Fruit fly (Drosophila melanogaster) whole organism, prepupa: ENCODE measurements around the gene Smr.
A peak's percentile ranks its signal among the peaks of the same experiment; 100 is the strongest.

Source experiments
- Blimp-1 ChIP-seq: fragments of 200-800 bp; sonication (Bioruptor generic); optimal IDR thresholded peaks from 3 replicates; lab custom pipeline; 2017; ENCODE audit warnings: missing biosample characterization, missing genetic modification characterization, mild to moderate bottlenecking, moderate library complexity, missing genetic modification reagents
- CG10631 ChIP-seq: fragments of 200-800 bp; sonication (Bioruptor generic); optimal IDR thresholded peaks from 2 replicates; lab custom pipeline; 2016; ENCODE audit warnings: missing biosample characterization, missing genetic modification characterization
- CG10669 ChIP-seq: fragments of 200-800 bp; sonication (Bioruptor generic); optimal IDR thresholded peaks from 3 replicates; lab custom pipeline; 2018; ENCODE audit warnings: missing biosample characterization, mild to moderate bottlenecking, missing genetic modification characterization, moderate library complexity
- CG11294 ChIP-seq: fragments of 200-800 bp; sonication (Bioruptor generic); IDR thresholded peaks from 2 replicates; pipeline ENCODE4 v1.3.6; 2022; ENCODE audit warnings: missing biosample characterization, missing genetic modification characterization
- CG11762 ChIP-seq: fragments of 200-800 bp; sonication (Bioruptor generic); optimal IDR thresholded peaks from 3 replicates; lab custom pipeline; 2016; ENCODE audit warnings: missing biosample characterization, missing genetic modification characterization; ENCODE audit not compliant: insufficient read depth
- CG11902 ChIP-seq: fragments of 200-800 bp; sonication (Bioruptor generic); optimal IDR thresholded peaks from 3 replicates; lab custom pipeline; 2016; ENCODE audit warnings: missing biosample characterization, missing genetic modification characterization
- CG1621 ChIP-seq: fragments of 200-800 bp; sonication (Bioruptor generic); optimal IDR thresholded peaks from 3 replicates; lab custom pipeline; 2018; ENCODE audit warnings: missing biosample characterization, mild to moderate bottlenecking, missing genetic modification characterization
- CG16779 ChIP-seq: fragments of 200-800 bp; sonication (Bioruptor generic); optimal IDR thresholded peaks from 3 replicates; lab custom pipeline; 2017; ENCODE audit warnings: missing biosample characterization, mild to moderate bottlenecking, missing genetic modification characterization
- CG3032 ChIP-seq: fragments of 200-800 bp; optimal IDR thresholded peaks from 2 replicates; lab custom pipeline; 2019; ENCODE audit warnings: missing biosample characterization, mild to moderate bottlenecking, missing genetic modification characterization, moderate library complexity
- CG31627 ChIP-seq: fragments of 200-800 bp; sonication (Bioruptor generic); optimal IDR thresholded peaks from 3 replicates; lab custom pipeline; 2016; ENCODE audit warnings: missing biosample characterization, missing genetic modification characterization
- CG32006 ChIP-seq: fragments of 200-800 bp; sonication (Bioruptor generic); optimal IDR thresholded peaks from 3 replicates; lab custom pipeline; 2017; ENCODE audit warnings: missing biosample characterization, mild to moderate bottlenecking, missing genetic modification characterization
- CG34406 ChIP-seq: fragments of 200-800 bp; sonication (Bioruptor generic); optimal IDR thresholded peaks from 3 replicates; lab custom pipeline; 2016; ENCODE audit warnings: missing biosample characterization, missing genetic modification characterization
- CG3919 ChIP-seq: fragments of 200-800 bp; sonication (Bioruptor generic); optimal IDR thresholded peaks from 3 replicates; lab custom pipeline; 2016; ENCODE audit warnings: missing biosample characterization, missing genetic modification characterization
- CG4318 ChIP-seq: fragments of 200-800 bp; sonication (Bioruptor generic); optimal IDR thresholded peaks from 3 replicates; lab custom pipeline; 2017; ENCODE audit warnings: missing biosample characterization, mild to moderate bottlenecking, missing genetic modification characterization
- CG6163 ChIP-seq: fragments of 200-800 bp; sonication (Bioruptor generic); IDR thresholded peaks from 3 replicates; pipeline ENCODE4 v1.3.6; 2022; ENCODE audit warnings: missing biosample characterization, missing genetic modification characterization
- CG6276 ChIP-seq: fragments of 200-800 bp; sonication (Bioruptor generic); optimal IDR thresholded peaks from 2 replicates; lab custom pipeline; 2017; ENCODE audit warnings: missing biosample characterization, mild to moderate bottlenecking, missing genetic modification characterization
- CG6808 ChIP-seq: fragments of 200-800 bp; sonication (Bioruptor generic); optimal IDR thresholded peaks from 3 replicates; lab custom pipeline; 2017; ENCODE audit warnings: missing biosample characterization, missing genetic modification characterization, mild to moderate bottlenecking, moderate library complexity, missing genetic modification reagents
- CG8119 ChIP-seq: fragments of 200-800 bp; sonication (Bioruptor generic); IDR thresholded peaks from 3 replicates; pipeline ENCODE4 v1.3.6; 2022; ENCODE audit warnings: missing biosample characterization, missing genetic modification characterization
- CG8319 ChIP-seq: fragments of 200-800 bp; sonication (Bioruptor generic); optimal IDR thresholded peaks from 3 replicates; lab custom pipeline; 2016; ENCODE audit warnings: missing biosample characterization, missing genetic modification characterization
- CG8632 ChIP-seq: fragments of 200-800 bp; sonication (Bioruptor generic); optimal IDR thresholded peaks from 3 replicates; lab custom pipeline; 2016; ENCODE audit warnings: missing biosample characterization, missing genetic modification characterization
- CG9139 ChIP-seq: fragments of 200-800 bp; sonication (Bioruptor generic); optimal IDR thresholded peaks from 3 replicates; lab custom pipeline; 2017; ENCODE audit warnings: missing biosample characterization, mild to moderate bottlenecking, missing genetic modification characterization
- Eip78C ChIP-seq: fragments of 200-800 bp; sonication (Bioruptor generic); peaks from one replicate; lab custom pipeline; 2016; ENCODE audit warnings: missing biosample characterization, missing genetic modification characterization
- Eip93F ChIP-seq: fragments of 200-800 bp; sonication (Bioruptor generic); optimal IDR thresholded peaks from 2 replicates; lab custom pipeline; 2016; ENCODE audit warnings: missing biosample characterization, mild to moderate bottlenecking, missing genetic modification characterization
- Ets21C ChIP-seq: fragments of 200-800 bp; sonication (Bioruptor generic); optimal IDR thresholded peaks from 3 replicates; lab custom pipeline; 2016; ENCODE audit warnings: missing biosample characterization, missing genetic modification characterization
- Gug ChIP-seq: fragments of 200-800 bp; sonication (Bioruptor generic); IDR thresholded peaks from 2 replicates; pipeline ENCODE4 v1.3.6; 2022; ENCODE audit warnings: missing biosample characterization, missing genetic modification characterization
- Met ChIP-seq: fragments of 200-800 bp; sonication (Bioruptor generic); optimal IDR thresholded peaks from 3 replicates; lab custom pipeline; 2016; ENCODE audit warnings: missing biosample characterization, missing genetic modification characterization
- OdsH ChIP-seq: fragments of 200-800 bp; sonication (Bioruptor generic); optimal IDR thresholded peaks from 3 replicates; lab custom pipeline; 2016; ENCODE audit warnings: missing biosample characterization, missing genetic modification characterization
- Smox ChIP-seq: fragments of 200-800 bp; sonication (Bioruptor generic); optimal IDR thresholded peaks from 3 replicates; lab custom pipeline; 2016; ENCODE audit warnings: missing biosample characterization, missing genetic modification characterization
- Sox102F ChIP-seq: fragments of 200-800 bp; sonication (Bioruptor generic); optimal IDR thresholded peaks from 2 replicates; lab custom pipeline; 2016; ENCODE audit warnings: missing biosample characterization, mild to moderate bottlenecking, missing genetic modification characterization
- Sox14 ChIP-seq: fragments of 200-800 bp; sonication (Bioruptor generic); optimal IDR thresholded peaks from 3 replicates; lab custom pipeline; 2016; ENCODE audit warnings: missing biosample characterization, missing genetic modification characterization
- Sox15 ChIP-seq: fragments of 200-800 bp; sonication (Bioruptor generic); optimal IDR thresholded peaks from 3 replicates; lab custom pipeline; 2016; ENCODE audit warnings: missing biosample characterization, missing genetic modification characterization
- achi ChIP-seq: fragments of 200-800 bp; sonication (Bioruptor generic); optimal IDR thresholded peaks from 3 replicates; lab custom pipeline; 2016; ENCODE audit warnings: missing biosample characterization, missing genetic modification characterization
- acj6 ChIP-seq: fragments of 200-800 bp; sonication (Bioruptor generic); optimal IDR thresholded peaks from 3 replicates; lab custom pipeline; 2016; ENCODE audit warnings: missing biosample characterization, missing genetic modification characterization
- dac ChIP-seq: fragments of 200-800 bp; sonication (Bioruptor generic); optimal IDR thresholded peaks from 2 replicates; lab custom pipeline; 2017; ENCODE audit warnings: missing biosample characterization, mild to moderate bottlenecking, missing genetic modification characterization
- fd59A ChIP-seq: fragments of 200-800 bp; sonication (Bioruptor generic); optimal IDR thresholded peaks from 2 replicates; lab custom pipeline; 2017; ENCODE audit warnings: missing biosample characterization, mild to moderate bottlenecking, missing genetic modification characterization, missing genetic modification reagents
- fkh ChIP-seq: fragments of 200-800 bp; sonication (Bioruptor generic); optimal IDR thresholded peaks from 3 replicates; lab custom pipeline; 2017; ENCODE audit warnings: missing biosample characterization, mild to moderate bottlenecking, missing genetic modification characterization, moderate library complexity
- lz ChIP-seq: fragments of 200-800 bp; sonication (Bioruptor generic); optimal IDR thresholded peaks from 3 replicates; lab custom pipeline; 2016; ENCODE audit warnings: missing biosample characterization, missing genetic modification characterization
- net ChIP-seq: fragments of 200-800 bp; sonication (Bioruptor generic); optimal IDR thresholded peaks from 3 replicates; lab custom pipeline; 2016; ENCODE audit warnings: missing biosample characterization, missing genetic modification characterization
- salr ChIP-seq, 2 experiments: fragments of 200-800 bp; sonication (Bioruptor generic); optimal IDR thresholded peaks; 3 replicates each; lab custom pipeline; 2016 to 2018; ENCODE audit warnings: missing biosample characterization in 2 of 2, missing genetic modification characterization in 2 of 2, mild to moderate bottlenecking in 1 of 2
- spab ChIP-seq: fragments of 200-800 bp; sonication (Bioruptor generic); optimal IDR thresholded peaks from 2 replicates; lab custom pipeline; 2017; ENCODE audit warnings: missing biosample characterization, mild to moderate bottlenecking, missing genetic modification characterization, missing genetic modification reagents
- ss ChIP-seq, 2 experiments: fragments of 200-800 bp; sonication (Bioruptor generic); optimal IDR thresholded peaks; 2 replicates in 1 of 2; 3 replicates in 1 of 2; lab custom pipeline; 2017 to 2018; ENCODE audit warnings: mild to moderate bottlenecking in 2 of 2, missing biosample characterization in 2 of 2, missing genetic modification characterization in 2 of 2, moderate library complexity in 1 of 2
- svp ChIP-seq: fragments of 200-800 bp; sonication (Bioruptor generic); peaks from one replicate; lab custom pipeline; 2016; ENCODE audit warnings: missing biosample characterization, missing genetic modification characterization
- topi ChIP-seq: fragments of 200-800 bp; sonication (Bioruptor generic); optimal IDR thresholded peaks from 3 replicates; lab custom pipeline; 2016; ENCODE audit warnings: missing biosample characterization, missing genetic modification characterization
- vri ChIP-seq: fragments of 200-800 bp; sonication (Bioruptor generic); optimal IDR thresholded peaks from 3 replicates; lab custom pipeline; 2016; ENCODE audit warnings: missing biosample characterization, mild to moderate bottlenecking, missing genetic modification characterization

Smr gene

DNA sequence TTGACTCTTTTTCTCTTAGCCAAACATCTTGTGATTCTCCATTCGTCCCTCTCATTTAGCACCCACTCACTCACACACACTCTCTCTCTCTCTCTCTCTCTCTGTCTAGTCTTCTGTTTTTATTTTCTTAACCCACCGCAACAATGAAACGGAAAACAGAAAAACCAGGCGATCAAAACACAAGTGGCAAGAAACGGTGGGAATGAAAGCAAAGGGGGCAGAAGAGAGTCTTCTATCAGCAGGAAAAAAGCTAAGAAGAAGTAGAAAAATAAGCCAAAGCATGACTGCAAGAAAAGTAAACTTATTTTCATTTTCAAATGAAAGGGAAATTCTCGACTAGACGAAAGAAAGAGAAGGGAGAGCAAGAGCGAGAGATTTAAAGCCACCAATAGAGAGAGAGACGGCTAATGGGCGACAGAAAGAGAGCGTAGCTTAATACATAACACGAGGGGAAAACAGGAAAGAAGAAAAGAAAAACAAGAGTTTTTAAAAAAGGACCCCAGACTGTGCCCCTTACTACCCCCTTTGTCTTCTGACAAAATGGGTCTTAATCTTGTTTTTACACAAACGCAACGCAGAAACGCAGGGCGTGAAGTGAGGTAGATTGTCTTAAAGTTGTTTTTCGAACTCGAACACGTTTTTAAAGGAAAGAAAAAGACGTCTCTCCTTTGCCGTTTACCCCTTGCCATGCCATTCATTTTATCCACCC is 68.4 kb downstream of the Smr start (continued):
- peak; percentile 56 for TF ChIP-seq CG1621 (tag; lab: Kevin White, UChicago)
- TF ChIP-seq CG10669 (GFP tag; lab: Kevin White, UChicago): peak; percentile 20
- TF ChIP-seq CG31627 (GFP tag; lab: Kevin White, UChicago): no peak
- peak; percentile 14 for TF ChIP-seq Sox14
- TF ChIP-seq Blimp-1 (GFP tag; lab: Kevin White, UChicago): peak; percentile 67
- TF ChIP-seq achi (GFP tag; lab: Kevin White, UChicago): no peak
- no peak for TF ChIP-seq CG8632 (GFP tag; lab: Kevin White, UChicago)
- peak; percentile 77 for TF ChIP-seq CG6808
- peak in 1 of 2 experiments; percentile 24 for TF ChIP-seq salr (GFP tag; optimal IDR thresholded peaks at IDR 0.05; lab: Kevin White, UChicago)
- no peak for TF ChIP-seq Eip93F
- no peak for TF ChIP-seq CG11902
- peak; percentile 29 for TF ChIP-seq CG6276 (GFP tag; lab: Kevin White, UChicago)
- TF ChIP-seq fd59A (GFP tag; lab: Kevin White, UChicago): no peak
- peak; percentile 90 for TF ChIP-seq vri (GFP tag; lab: Kevin White, UChicago)
- peak; percentile 83 for TF ChIP-seq CG9139 (GFP tag; lab: Kevin White, UChicago)
- peak; percentile 32 for TF ChIP-seq CG16779 (tag; lab: Kevin White, UChicago)
- TF ChIP-seq Met: peak; percentile 31
- no peak for TF ChIP-seq Gug (GFP tag; lab: Robert Waterston, UW)
- TF ChIP-seq Sox15 (GFP tag; lab: Kevin White, UChicago): no peak

DNA sequence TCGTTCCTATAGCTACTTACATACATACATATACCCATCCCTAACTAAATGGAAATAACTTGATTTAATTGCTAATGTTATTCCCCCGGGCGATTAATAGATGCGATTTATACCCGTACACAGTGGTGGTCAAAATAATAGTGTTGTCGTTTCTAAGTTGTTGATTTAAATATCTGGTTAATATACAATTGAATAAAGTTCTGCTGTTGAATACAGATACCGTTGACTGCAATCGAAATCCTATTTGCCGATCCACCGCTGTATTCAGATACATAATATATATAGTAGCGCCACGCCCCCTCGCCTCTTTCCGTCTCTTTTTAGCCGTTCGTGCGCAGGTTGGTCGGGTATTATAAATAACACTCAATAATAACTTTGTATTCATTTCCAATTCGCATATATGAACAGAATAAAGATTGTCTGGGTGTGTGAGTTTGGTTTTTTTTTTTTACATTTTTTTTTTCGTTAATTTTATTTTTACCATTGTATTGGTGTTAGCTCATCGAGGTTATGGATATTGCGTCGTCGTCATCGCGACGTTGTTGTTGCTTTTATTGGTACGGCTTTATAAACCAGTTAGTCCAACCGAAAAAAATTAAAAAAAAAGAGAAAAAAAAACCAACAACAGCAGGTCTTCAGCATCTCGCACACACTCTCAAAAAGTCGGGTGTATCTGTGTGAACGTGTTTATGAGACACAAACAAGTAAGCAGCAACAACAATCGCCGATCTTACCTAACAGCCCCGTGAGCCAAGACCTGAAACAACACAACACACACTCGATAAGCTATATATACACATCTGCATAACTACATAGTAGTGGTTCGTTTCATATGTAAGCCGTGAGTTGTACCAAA is 69.9 kb downstream of the Smr start:
- no peak for TF ChIP-seq CG32006 (GFP tag; lab: Kevin White, UChicago)
- TF ChIP-seq CG11902: no peak
- no peak for TF ChIP-seq CG11762
- TF ChIP-seq ss (GFP tag; optimal IDR thresholded peaks at IDR 0.05; lab: Kevin White, UChicago): peak; percentile 91 to 93
- TF ChIP-seq fd59A (GFP tag; lab: Kevin White, UChicago): no peak
- peak; percentile 32 for TF ChIP-seq CG3919 (GFP tag; lab: Kevin White, UChicago)
- peak; percentile 31 for TF ChIP-seq CG6276 (GFP tag; lab: Kevin White, UChicago)
- TF ChIP-seq Sox15 (GFP tag; lab: Kevin White, UChicago): no peak
- TF ChIP-seq CG9139 (GFP tag; lab: Kevin White, UChicago): peak; percentile 84
- no peak for TF ChIP-seq dac
- TF ChIP-seq CG8632 (GFP tag; lab: Kevin White, UChicago): peak; percentile 29
- peak; percentile 60; the same call in 2 of the 3 replicates for TF ChIP-seq CG8119 (GFP tag; lab: Robert Waterston, UW)
- peak; percentile 8 for TF ChIP-seq acj6 (GFP tag; lab: Kevin White, UChicago)
- TF ChIP-seq CG6163 (GFP tag; lab: Robert Waterston, UW): peak; percentile 77
- TF ChIP-seq lz (GFP tag; lab: Kevin White, UChicago): no peak
- peak; percentile 26 for TF ChIP-seq net (GFP tag; lab: Kevin White, UChicago)
- 0 out of 2 replicates have a peak, but pooled peaks have one; percentile 12 for TF ChIP-seq Gug (GFP tag; lab: Robert Waterston, UW)
- TF ChIP-seq CG10669 (GFP tag; lab: Kevin White, UChicago): peak; percentile 44
- TF ChIP-seq CG1621 (tag; lab: Kevin White, UChicago): peak; percentile 57
- no peak for TF ChIP-seq Ets21C (GFP tag; lab: Kevin White, UChicago)
- TF ChIP-seq CG11294 (GFP tag; lab: Robert Waterston, UW): no peak
- TF ChIP-seq CG16779 (tag; lab: Kevin White, UChicago): peak; percentile 73
- TF ChIP-seq Sox14: no peak
- TF ChIP-seq Eip78C (GFP tag; lab: Kevin White, UChicago): peak; percentile 76
- no peak for TF ChIP-seq CG8319
- peak; percentile 36 for TF ChIP-seq topi (GFP tag; lab: Kevin White, UChicago)
- TF ChIP-seq CG34406 (GFP tag; lab: Kevin White, UChicago): no peak
- peak; percentile 38 for TF ChIP-seq CG10631 (GFP tag; lab: Kevin White, UChicago)
- no peak for TF ChIP-seq OdsH (GFP tag; lab: Kevin White, UChicago)
- TF ChIP-seq Sox102F (GFP tag; lab: Kevin White, UChicago): peak; percentile 62
- TF ChIP-seq salr (GFP tag; optimal IDR thresholded peaks at IDR 0.05; lab: Kevin White, UChicago): no peak
- peak; percentile 94 for TF ChIP-seq vri (GFP tag; lab: Kevin White, UChicago)
- TF ChIP-seq svp: peak; percentile 56
- no peak for TF ChIP-seq CG4318 (GFP tag; lab: Kevin White, UChicago)
- peak; percentile 17 for TF ChIP-seq Smox
- TF ChIP-seq fkh: peak; percentile 43
- TF ChIP-seq spab (GFP tag; lab: Kevin White, UChicago): peak; percentile 68
- TF ChIP-seq CG3032: peak; percentile 27
- peak; percentile 14 for TF ChIP-seq Met
- TF ChIP-seq Blimp-1 (GFP tag; lab: Kevin White, UChicago): peak; percentile 35
